Fruit fly (Drosophila melanogaster): ENCODE data around the gene CG14441.

DNA sequence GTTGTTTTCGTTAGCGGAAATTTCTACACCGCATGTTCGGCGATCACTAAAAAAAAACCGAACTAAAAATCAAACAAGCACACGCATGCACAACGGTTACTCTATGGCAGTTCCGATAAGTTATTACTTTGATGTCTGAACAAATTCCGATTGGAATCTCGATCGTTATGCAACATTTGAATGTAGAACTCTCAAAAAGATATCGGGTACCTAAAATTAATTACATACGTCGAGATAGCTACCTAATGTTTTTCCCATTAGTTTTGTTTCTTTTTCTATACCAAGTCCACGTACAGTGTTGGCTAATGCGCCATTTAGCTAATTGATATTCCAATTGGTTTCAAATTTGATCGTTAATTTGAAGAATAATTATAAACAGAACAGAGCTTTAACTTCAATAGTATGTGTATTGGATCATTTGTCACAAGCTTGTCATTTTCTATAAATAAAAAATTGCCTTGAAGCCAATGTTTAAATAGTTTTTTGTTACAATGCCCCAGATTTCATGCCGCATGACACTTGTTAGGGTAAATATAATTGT lies 1.8 kb downstream of the CG14441 start:
- TF ChIP-seq CG11695 (GFP tag; IDR thresholded peaks at IDR 0.05) (no peak), CG6689 (GFP tag; IDR thresholded peaks at IDR 0.05) (no peak), BtbVII (GFP tag; optimal IDR thresholded peaks at IDR 0.05) (no peak), Bgb (GFP tag; IDR thresholded peaks at IDR 0.05; ENCODE audit: partially characterized antibody) (no peak), Mrtf (GFP tag; IDR thresholded peaks at IDR 0.05) (no peak), CG2202 (tag; optimal IDR thresholded peaks at IDR 0.05) (no peak)

All from whole organism, embryonic.